Worm (Caenorhabditis elegans): ENCODE measurements around the gene deb-1.

deb-1 gene

DNA sequence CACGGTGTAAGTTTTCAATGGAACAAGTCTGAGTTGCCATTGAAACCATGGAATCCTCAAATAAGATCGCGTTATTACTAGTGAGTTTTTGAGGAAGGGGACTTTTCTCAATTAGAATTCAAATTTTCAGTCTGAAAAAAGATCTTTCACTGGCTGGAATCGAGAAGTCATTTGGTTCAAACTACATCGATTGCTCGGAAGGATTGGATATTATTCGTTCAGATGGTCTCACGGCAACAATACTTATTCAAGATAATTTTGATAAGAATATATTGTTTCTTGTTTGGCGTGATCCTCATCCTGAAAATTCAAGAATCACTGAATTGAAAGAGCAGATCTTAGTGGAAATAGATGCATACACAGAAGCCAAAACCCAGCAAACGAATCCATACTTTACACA, 26.6 kb downstream of the deb-1 start:
- TF ChIP-seq mls-2 (tag; optimal IDR thresholded peaks at IDR 0.05) (no peak), nhr-28 (tag; optimal IDR thresholded peaks at IDR 0.05) (no peak), nhr-2 (tag; optimal IDR thresholded peaks at IDR 0.05) (no peak), ceh-43 (GFP tag; optimal IDR thresholded peaks at IDR 0.05) (no peak), ceh-83 (GFP tag; optimal IDR thresholded peaks at IDR 0.05) (no peak), unc-62 (GFP tag; optimal IDR thresholded peaks at IDR 0.05) (no peak), flh-1 (GFP tag; optimal IDR thresholded peaks at IDR 0.05) (no peak)

DNA sequence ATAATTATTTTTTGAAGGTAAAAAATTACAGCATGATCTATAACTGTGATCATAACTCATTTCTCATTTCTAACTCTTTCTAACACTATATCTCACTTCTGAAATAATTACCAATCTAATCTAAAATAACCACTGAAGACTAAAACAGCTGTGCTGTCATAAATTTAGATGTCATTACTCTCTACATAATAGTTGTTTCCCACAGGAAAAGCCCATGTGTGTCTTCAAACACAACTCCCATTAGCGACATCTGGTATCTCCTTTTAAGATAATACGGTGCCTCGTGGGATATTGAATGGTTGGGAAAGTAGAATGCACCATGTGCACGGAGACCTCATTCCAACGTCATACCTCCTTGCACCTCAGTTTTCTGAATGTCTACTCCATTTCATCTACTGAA, 29.0 kb downstream of the deb-1 start, which contains the start of gene Y43B11AL.1:
Gene Y43B11AL.1, plus strand, starts transcription at position 301 of the 400 bp plus-strand sequence.
- TF ChIP-seq M03D4.4 (tag; optimal IDR thresholded peaks at IDR 0.05) (no peak), mep-1 (tag; optimal IDR thresholded peaks at IDR 0.05) (no peak), elt-3 (tag; optimal IDR thresholded peaks at IDR 0.05) (no peak), elt-1 (tag; optimal IDR thresholded peaks at IDR 0.05; ENCODE audit: borderline replicate concordance, insufficient read depth) (no peak), nhr-28 (tag; optimal IDR thresholded peaks at IDR 0.05) (no peak), lin-13 (tag; optimal IDR thresholded peaks at IDR 0.05) (no peak), unc-62 (GFP tag; optimal IDR thresholded peaks at IDR 0.05) (no peak), hlh-1 (tag; optimal IDR thresholded peaks at IDR 0.05) (no peak), unc-120 (tag; optimal IDR thresholded peaks at IDR 0.05; ENCODE audit: poor library complexity, severe bottlenecking) (no peak), tbx-8 (GFP tag; optimal IDR thresholded peaks at IDR 0.05) (no peak)

DNA sequence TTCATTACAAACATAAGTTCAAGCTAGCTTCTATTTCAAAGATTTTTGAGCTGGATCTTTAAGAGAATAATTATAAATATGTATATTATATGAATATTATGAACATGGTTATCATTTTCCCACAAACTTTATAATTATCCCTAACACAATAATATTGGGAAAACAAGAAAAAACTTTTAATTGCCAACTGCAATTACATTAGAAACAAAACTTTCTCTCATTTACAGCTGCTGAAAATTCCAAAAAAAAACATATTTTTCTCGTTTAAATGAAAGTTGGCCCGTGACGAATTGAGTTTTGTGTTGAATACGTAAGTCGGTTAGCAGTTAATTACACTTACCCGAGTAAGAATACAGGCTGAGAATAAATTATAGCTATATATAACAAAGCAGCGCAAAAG, 31.4 kb downstream of the deb-1 start:
- TF ChIP-seq sptf-1 (tag; optimal IDR thresholded peaks at IDR 0.05) (no peak), elt-3 (tag; optimal IDR thresholded peaks at IDR 0.05) (no peak), sem-2 (GFP tag; optimal IDR thresholded peaks at IDR 0.05) (no peak), unc-62 (GFP tag; optimal IDR thresholded peaks at IDR 0.05) (no peak), ces-1 (GFP tag; optimal IDR thresholded peaks at IDR 0.05) (no peak), nhr-12 (tag; optimal IDR thresholded peaks at IDR 0.05) (no peak), mep-1 (tag; optimal IDR thresholded peaks at IDR 0.05) (no peak), ceh-39 (tag; optimal IDR thresholded peaks at IDR 0.05) (no peak), unc-39 (tag; optimal IDR thresholded peaks at IDR 0.05) (no peak), flh-1 (GFP tag; optimal IDR thresholded peaks at IDR 0.05) (no peak), nhr-237 (tag; optimal IDR thresholded peaks at IDR 0.05) (no peak), M03D4.4 (tag; optimal IDR thresholded peaks at IDR 0.05) (no peak), mls-2 (tag; optimal IDR thresholded peaks at IDR 0.05) (no peak), ztf-11 (tag; optimal IDR thresholded peaks at IDR 0.05) (no peak)

DNA sequence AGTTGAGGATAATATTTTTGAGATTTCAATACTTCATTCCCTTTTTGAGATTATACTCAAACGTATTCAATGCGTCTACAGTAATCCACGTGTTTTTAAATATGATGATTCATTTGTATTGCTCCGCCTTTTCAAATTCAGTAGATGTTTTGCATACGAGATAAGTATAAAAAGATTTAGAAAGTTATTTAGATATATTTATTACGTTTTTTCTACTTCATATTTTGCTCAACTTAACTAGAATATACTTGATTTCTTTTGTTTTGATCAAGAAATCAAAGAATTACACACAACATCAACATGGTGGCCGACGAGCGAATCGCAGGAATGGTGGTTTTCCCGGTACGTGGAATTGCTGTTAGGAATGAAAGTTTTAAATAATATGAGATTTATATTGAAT, 36.4 kb downstream of the deb-1 start, which contains the start of gene srx-50:
Gene srx-50, plus strand, starts transcription at position 301 of the 400 bp plus-strand sequence.
- TF ChIP-seq zip-8 (tag; optimal IDR thresholded peaks at IDR 0.05): no peak

- TF ChIP-seq blmp-1 (tag; optimal IDR thresholded peaks at IDR 0.05) (no peak), unc-120 (tag; optimal IDR thresholded peaks at IDR 0.05; ENCODE audit: poor library complexity, severe bottlenecking) (no peak), flh-1 (GFP tag; optimal IDR thresholded peaks at IDR 0.05) (no peak), zip-8 (tag; optimal IDR thresholded peaks at IDR 0.05) (no peak), M03D4.4 (tag; optimal IDR thresholded peaks at IDR 0.05) (no peak), unc-39 (tag; optimal IDR thresholded peaks at IDR 0.05) (no peak), nhr-28 (tag; optimal IDR thresholded peaks at IDR 0.05) (no peak), unc-62 (GFP tag; optimal IDR thresholded peaks at IDR 0.05) (no peak), cnd-1 (tag; optimal IDR thresholded peaks at IDR 0.05) (no peak), ztf-11 (tag; optimal IDR thresholded peaks at IDR 0.05) (no peak)
Observed at ce11 chrIV:7052135-7052534, 41.9 kb downstream of the deb-1 start.

DNA sequence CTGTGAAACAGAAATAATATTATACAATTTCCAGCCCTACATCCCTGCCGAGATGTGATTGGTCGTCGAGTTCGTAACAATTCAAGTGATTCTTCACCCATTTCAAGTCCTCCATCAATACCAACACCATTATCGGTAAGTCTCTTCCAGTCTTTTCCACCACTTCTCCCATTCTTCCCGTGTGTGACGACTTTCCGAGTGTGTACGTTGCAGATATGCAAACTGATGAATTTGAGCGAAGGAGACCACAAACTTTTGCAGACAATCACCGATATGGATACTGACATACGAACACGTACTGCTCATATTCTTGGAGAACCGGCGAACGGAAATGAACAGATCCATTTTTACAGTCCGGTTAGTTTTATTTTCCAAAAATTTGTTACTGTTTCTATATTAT, 42.6 kb downstream of the deb-1 start:
- TF ChIP-seq bed-3 (GFP tag; optimal IDR thresholded peaks at IDR 0.05) (no peak), nhr-28 (tag; optimal IDR thresholded peaks at IDR 0.05) (no peak), snpc-4 (tag; optimal IDR thresholded peaks at IDR 0.05) (no peak), blmp-1 (tag; optimal IDR thresholded peaks at IDR 0.05) (no peak), zip-8 (tag; optimal IDR thresholded peaks at IDR 0.05) (no peak), mep-1 (tag; optimal IDR thresholded peaks at IDR 0.05) (no peak)

Measured in whole organism, mixed stage, embryonic.